Fruit fly (Drosophila melanogaster) Kc167 (cell line): ENCODE results near the gene CG5608.

Experiments used
- insv ChIP-seq: fragments of >200 bp; optimal IDR thresholded peaks from 3 replicates; lab custom pipeline; 2018; ENCODE audit warnings: missing external identifiers
- psq ChIP-seq: fragments of >200 bp; optimal IDR thresholded peaks from 2 replicates; lab custom pipeline; 2017; ENCODE audit warnings: missing external identifiers
- ttk ChIP-seq: sonication (Bioruptor generic); optimal IDR thresholded peaks from 2 replicates; lab custom pipeline; 2017; ENCODE audit warnings: missing external identifiers

- no peak for TF ChIP-seq psq
- no peak for TF ChIP-seq insv (lab: Kevin White, UChicago)
- TF ChIP-seq ttk (lab: Kevin White, UChicago) = no peak
Measured at dm6 chr3R:12423997-12424396, 41.1 kb downstream of the CG5608 start.
